Fruit fly (Drosophila melanogaster): ENCODE measurements around the gene Srp68.

DNA sequence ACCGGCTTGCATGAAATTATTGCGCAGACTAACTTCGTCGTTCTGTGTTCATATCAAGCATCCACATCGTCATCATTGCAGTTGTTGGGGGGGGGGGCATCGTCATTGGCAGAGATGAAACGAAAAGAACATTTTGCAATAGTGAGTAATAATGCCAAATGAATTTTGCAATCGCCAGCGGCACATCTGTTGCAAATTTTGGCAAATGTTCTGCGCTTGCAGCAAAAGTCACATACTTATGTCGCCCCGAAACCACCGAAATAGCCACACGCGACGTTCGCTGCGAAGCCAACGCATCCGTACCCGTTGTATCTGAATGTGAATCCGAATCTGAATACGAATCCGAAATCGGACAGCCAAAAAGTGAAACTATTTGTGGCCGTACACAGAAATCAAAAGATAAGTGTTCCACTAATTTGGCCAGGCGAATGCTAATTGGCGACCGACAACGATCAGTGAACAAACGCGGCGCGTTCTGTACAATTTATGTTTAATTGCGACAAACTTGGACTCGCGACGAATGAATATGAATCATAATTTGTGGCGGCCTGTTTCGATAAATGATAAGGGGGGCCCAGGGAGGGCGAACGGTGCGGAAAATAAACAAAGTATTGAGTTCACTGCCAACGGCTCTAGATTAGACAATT, 26.9 kb upstream of the Srp68 start:
- TF ChIP-seq NfI (GFP tag; optimal IDR thresholded peaks at IDR 0.05) (no peak), CG1647 (GFP tag; optimal IDR thresholded peaks at IDR 0.05) (no peak), Hr39 (optimal IDR thresholded peaks at IDR 0.05) (no peak), CG12659 (GFP tag; optimal IDR thresholded peaks at IDR 0.05) (no peak), HmgZ (tag; optimal IDR thresholded peaks at IDR 0.05) (no peak), CG10565 (GFP tag; optimal IDR thresholded peaks at IDR 0.05) (no peak), Poxn (GFP tag; IDR thresholded peaks at IDR 0.05) (no peak), HLH54F (GFP tag; optimal IDR thresholded peaks at IDR 0.05) (no peak), C15 (GFP tag; IDR thresholded peaks at IDR 0.05) (no peak), CG17385 (GFP tag; optimal IDR thresholded peaks at IDR 0.05) (no peak), Lhr (GFP tag; optimal IDR thresholded peaks at IDR 0.05) (no peak), CG4854 (GFP tag; optimal IDR thresholded peaks at IDR 0.05) (no peak), ase (GFP tag; IDR thresholded peaks at IDR 0.05) (no peak), Elba2 (GFP tag; optimal IDR thresholded peaks at IDR 0.05) (no peak)
